Worm (Caenorhabditis elegans): ENCODE measurements around the gene T15H9.4.
A peak's percentile ranks its signal among the peaks of the same experiment; 100 is the strongest.

T15H9.4 gene

DNA sequence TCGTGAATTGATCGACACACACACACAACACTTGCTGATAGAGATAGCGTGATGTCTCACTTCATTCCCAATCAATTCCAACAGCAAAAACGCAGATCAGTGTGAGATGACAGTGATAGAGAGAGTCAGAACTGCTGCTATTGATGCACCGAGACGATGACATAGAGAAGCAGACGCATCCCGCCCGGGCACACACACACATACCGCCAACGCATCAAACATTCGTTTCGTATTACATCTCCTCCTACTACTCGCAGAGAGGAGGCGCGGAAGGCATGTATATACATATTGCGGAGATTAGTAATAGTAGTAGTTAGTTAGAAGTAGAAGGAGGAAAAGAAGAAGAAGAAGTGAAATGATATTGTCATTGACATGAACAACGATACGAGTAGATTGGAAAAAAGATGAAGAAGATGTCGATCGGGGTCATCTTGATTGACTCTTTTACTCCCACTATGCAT lies 7.8 kb downstream of the T15H9.4 start (continued):
- no peak for TF ChIP-seq unc-86 (tag; optimal IDR thresholded peaks at IDR 0.05)
- no peak for TF ChIP-seq zag-1 (tag; optimal IDR thresholded peaks at IDR 0.05)
- TF ChIP-seq ceh-8 (GFP tag; optimal IDR thresholded peaks at IDR 0.05), result no peak
- TF ChIP-seq unc-130 (tag; optimal IDR thresholded peaks at IDR 0.05), result peak; percentile 59
- peak; percentile 80 for TF ChIP-seq nhr-71 (tag; optimal IDR thresholded peaks at IDR 0.05)
- TF ChIP-seq ama-1 (optimal IDR thresholded peaks at IDR 0.05), result peak; percentile 81
- no peak for TF ChIP-seq pqm-1 (tag; optimal IDR thresholded peaks at IDR 0.05)
- TF ChIP-seq egl-27 (tag; optimal IDR thresholded peaks at IDR 0.05), result peak; percentile 2 to 38
- TF ChIP-seq unc-98 (GFP tag; IDR thresholded peaks at IDR 0.05), result no peak
- no peak for TF ChIP-seq ceh-90 (tag; optimal IDR thresholded peaks at IDR 0.05)
- peak; percentile 61 for TF ChIP-seq C16A3.4 (tag; optimal IDR thresholded peaks at IDR 0.05)
- no peak for TF ChIP-seq lin-13 (GFP tag; optimal IDR thresholded peaks at IDR 0.05)
- TF ChIP-seq sup-37 (GFP tag; optimal IDR thresholded peaks at IDR 0.05), result no peak
- TF ChIP-seq dpl-1 (GFP tag; optimal IDR thresholded peaks at IDR 0.05), result peak in 1 of 3 experiments; percentile 17
- peak; percentile 62 for TF ChIP-seq elt-2 (tag; optimal IDR thresholded peaks at IDR 0.05)
- TF ChIP-seq fos-1 (tag; optimal IDR thresholded peaks at IDR 0.05), result no peak
- TF ChIP-seq isw-1 (GFP tag; IDR thresholded peaks at IDR 0.05), result no peak
- no peak for TF ChIP-seq nhr-84 (tag; optimal IDR thresholded peaks at IDR 0.05)
- peak; percentile 79 for TF ChIP-seq blmp-1 (tag; optimal IDR thresholded peaks at IDR 0.05)
- no peak for TF ChIP-seq C34B4.2 (tag; optimal IDR thresholded peaks at IDR 0.05)
- TF ChIP-seq nhr-85 (tag), result peak; percentile 87
- TF ChIP-seq unc-62 (GFP tag; optimal IDR thresholded peaks at IDR 0.05), result no peak
- peak in 1 of 2 experiments; percentile 70 for TF ChIP-seq mdl-1 (tag; optimal IDR thresholded peaks at IDR 0.05)
- no peak for TF ChIP-seq ces-1 (GFP tag; optimal IDR thresholded peaks at IDR 0.05)
- TF ChIP-seq nhr-20 (tag; optimal IDR thresholded peaks at IDR 0.05), result peak; percentile 72
- no peak for TF ChIP-seq pax-3 (tag; optimal IDR thresholded peaks at IDR 0.05)
- TF ChIP-seq F16B12.6 (tag; optimal IDR thresholded peaks at IDR 0.05), result no peak
- TF ChIP-seq nhr-19 (GFP tag; conservative IDR thresholded peaks at IDR 0.05), result peak; percentile 61
- TF ChIP-seq efl-3 (GFP tag; optimal IDR thresholded peaks at IDR 0.05), result no peak
- TF ChIP-seq lin-35 (GFP tag; optimal IDR thresholded peaks at IDR 0.05), result peak; percentile 4 to 64
- TF ChIP-seq swsn-7 (tag; optimal IDR thresholded peaks at IDR 0.05), result peak; percentile 36
- peak; percentile 79 for TF ChIP-seq snu-23 (GFP tag; optimal IDR thresholded peaks at IDR 0.05)
- peak; percentile 71 for TF ChIP-seq rnt-1 (tag; optimal IDR thresholded peaks at IDR 0.05)
- TF ChIP-seq unc-30 (tag; optimal IDR thresholded peaks at IDR 0.05), result no peak
- peak in 5 of 6 experiments; percentile 23 to 79 (median 64) for TF ChIP-seq elt-3 (tag; optimal IDR thresholded peaks at IDR 0.05)
- TF ChIP-seq aha-1 (tag; optimal IDR thresholded peaks at IDR 0.05), result no peak
- TF ChIP-seq ceh-82 (tag; optimal IDR thresholded peaks at IDR 0.05), result peak in 2 of 3 experiments; percentile 18 to 35
- TF ChIP-seq lsy-2 (tag; optimal IDR thresholded peaks at IDR 0.05), result peak; percentile 26 to 55
- TF ChIP-seq skn-1 (tag; optimal IDR thresholded peaks at IDR 0.05), result peak; percentile 32
- TF ChIP-seq ztf-4 (tag; optimal IDR thresholded peaks at IDR 0.05), result no peak
- peak; percentile 17 for TF ChIP-seq nhr-47 (tag; optimal IDR thresholded peaks at IDR 0.05)
- peak; percentile 30 for TF ChIP-seq aly-2 (tag; optimal IDR thresholded peaks at IDR 0.05)
- TF ChIP-seq mep-1 (tag; optimal IDR thresholded peaks at IDR 0.05), result peak; percentile 59
- no peak for TF ChIP-seq nhr-76 (tag; optimal IDR thresholded peaks at IDR 0.05)
- TF ChIP-seq Y116A8C.19 (tag; optimal IDR thresholded peaks at IDR 0.05; ENCODE audit: borderline replicate concordance), result no peak
- no peak for TF ChIP-seq irx-1 (tag; optimal IDR thresholded peaks at IDR 0.05)
- no peak for TF ChIP-seq hlh-4 (tag; optimal IDR thresholded peaks at IDR 0.05)
- TF ChIP-seq mab-9 (GFP tag; IDR thresholded peaks at IDR 0.05), result no peak
- no peak for TF ChIP-seq snpc-4 (tag; optimal IDR thresholded peaks at IDR 0.05)
